Fruit fly (Drosophila melanogaster) Kc167 (cell line): ENCODE measurements around the gene CG1971.

Experiments used
- Myc ChIP-seq: fragments of >200 bp; optimal IDR thresholded peaks from 2 replicates; lab custom pipeline; 2017; ENCODE audit warnings: missing external identifiers
- Sin3A ChIP-seq: fragments of >200 bp; optimal IDR thresholded peaks from 2 replicates; lab custom pipeline; 2018; ENCODE audit warnings: missing external identifiers
- h ChIP-seq: fragments of >200 bp; optimal IDR thresholded peaks from 3 replicates; lab custom pipeline; 2018; ENCODE audit warnings: missing external identifiers
- insv ChIP-seq: fragments of >200 bp; optimal IDR thresholded peaks from 3 replicates; lab custom pipeline; 2018; ENCODE audit warnings: missing external identifiers
- psq ChIP-seq: fragments of >200 bp; optimal IDR thresholded peaks from 2 replicates; lab custom pipeline; 2017; ENCODE audit warnings: missing external identifiers
- ttk ChIP-seq: sonication (Bioruptor generic); optimal IDR thresholded peaks from 2 replicates; lab custom pipeline; 2017; ENCODE audit warnings: missing external identifiers

CG1971 gene

DNA sequence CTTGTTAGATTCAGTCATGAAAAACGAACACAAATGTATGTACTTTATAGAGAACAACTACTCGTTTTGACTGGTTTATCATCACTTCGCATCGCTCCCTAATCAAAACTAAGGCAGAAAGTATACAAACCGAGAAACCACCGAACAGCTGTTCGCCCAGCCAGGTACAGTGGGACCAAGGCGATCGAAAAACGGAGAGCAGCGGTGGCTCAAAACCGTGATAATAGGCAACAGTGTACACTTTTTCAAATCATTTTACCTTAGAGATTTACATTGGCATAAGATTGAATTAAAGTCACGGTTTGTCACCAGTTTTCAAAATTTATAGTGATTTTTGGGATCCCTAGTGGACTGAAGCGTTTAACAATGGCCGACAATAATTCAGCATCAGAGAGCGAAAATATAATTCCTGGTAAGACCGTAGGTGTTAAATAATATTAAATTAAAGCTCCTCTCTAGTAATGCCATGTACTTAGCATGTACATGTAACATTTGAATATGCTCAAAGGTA, at the start of gene CG1971, which contains the start of gene CG42233:
Gene CG1971, plus strand, starts transcription at position 241 of the 511 bp plus-strand sequence.
Gene CG42233, minus strand, starts transcription at position 51 of the 511 bp plus-strand sequence.
- no peak for TF ChIP-seq h
- no peak for TF ChIP-seq psq (lab: Kevin White, UChicago)
- TF ChIP-seq Myc (lab: Kevin White, UChicago), result no peak
- no peak for TF ChIP-seq ttk (lab: Kevin White, UChicago)

DNA sequence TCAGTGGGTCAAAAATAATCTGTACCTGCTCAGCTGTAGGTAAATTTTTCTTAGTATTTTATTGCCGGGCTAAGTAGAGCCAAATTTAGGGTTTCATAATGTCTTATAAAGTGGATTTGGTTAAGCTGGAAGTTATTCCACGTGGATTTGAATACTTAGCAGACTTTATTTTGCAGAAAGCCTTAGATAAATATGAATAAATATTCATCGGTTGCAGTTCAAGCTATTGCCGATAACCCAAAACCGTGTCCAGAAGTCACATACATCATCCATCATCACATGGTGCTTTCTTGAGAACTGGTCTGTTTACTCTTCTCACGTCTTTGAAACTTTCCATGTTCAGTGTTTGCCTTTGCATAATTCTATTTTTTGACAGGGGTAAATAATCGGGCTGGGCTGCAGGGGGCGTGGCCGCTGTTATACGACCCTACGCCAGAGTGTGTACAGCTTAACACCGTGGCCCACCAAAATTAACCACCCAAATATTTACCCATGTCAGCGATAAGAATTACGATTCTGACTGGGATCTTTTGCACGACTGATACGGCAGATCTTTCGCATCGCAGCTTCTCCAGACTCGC, 46.6 kb upstream of the CG1971 start, which contains the start of gene CG2187:
Gene CG2187, minus strand, starts transcription at position 51 of the 581 bp plus-strand sequence.
- TF ChIP-seq insv (no peak), Myc (lab: Kevin White, UChicago) (no peak), psq (lab: Kevin White, UChicago) (no peak), ttk (lab: Kevin White, UChicago) (no peak), h (no peak), Sin3A (no peak)

DNA sequence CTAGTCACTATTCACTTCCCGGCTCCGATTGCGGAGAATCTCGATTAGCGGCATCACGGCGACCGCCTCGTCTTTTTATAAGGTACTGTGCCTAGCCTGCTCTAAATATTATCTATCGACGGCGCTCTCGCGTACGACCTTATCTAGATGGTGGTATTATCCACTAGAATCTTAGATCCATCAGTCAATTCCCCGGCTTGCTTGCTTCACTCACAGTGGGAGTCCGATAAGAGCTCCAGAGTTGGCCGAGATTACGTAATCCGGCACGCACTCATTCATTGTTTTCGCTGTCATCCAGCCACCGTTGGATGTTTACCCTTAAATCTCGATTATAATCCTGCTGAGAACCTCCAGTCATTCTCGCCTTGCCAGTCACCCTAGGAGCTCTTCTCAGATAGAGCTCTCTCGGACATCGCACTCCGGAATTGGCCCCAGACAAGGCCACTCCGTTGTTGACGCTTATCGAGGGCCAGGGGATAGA, 43.7 kb upstream of the CG1971 start, which contains the start of gene Smvt:
Gene Smvt, minus strand, starts transcription at position 51 of the 481 bp plus-strand sequence.
- TF ChIP-seq Sin3A, result no peak
- TF ChIP-seq ttk (lab: Kevin White, UChicago), result no peak
- TF ChIP-seq Myc (lab: Kevin White, UChicago), result no peak
- TF ChIP-seq h, result no peak
- TF ChIP-seq psq (lab: Kevin White, UChicago), result no peak
- no peak for TF ChIP-seq insv

DNA sequence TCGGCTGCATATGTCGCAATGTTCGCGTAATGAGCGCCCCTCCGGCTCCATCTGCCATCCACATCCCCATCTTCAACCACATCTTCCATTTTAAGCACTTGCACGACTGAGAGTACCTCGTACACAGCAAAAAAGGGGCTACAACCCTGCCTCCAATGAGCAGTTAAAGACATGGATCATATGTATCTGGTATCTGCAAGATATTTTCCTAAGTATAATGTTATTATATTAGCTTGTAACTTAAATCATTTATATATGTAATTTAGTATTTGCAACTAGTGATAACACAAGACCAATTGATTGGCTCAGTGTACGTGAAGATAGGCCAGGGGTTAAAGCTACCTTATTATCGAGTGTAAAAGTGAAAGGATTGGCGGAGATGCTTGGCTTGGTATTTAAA, 42.6 kb upstream of the CG1971 start:
- TF ChIP-seq Sin3A (no peak), Myc (lab: Kevin White, UChicago) (no peak), insv (no peak), psq (lab: Kevin White, UChicago) (no peak), h (no peak), ttk (lab: Kevin White, UChicago) (no peak)

DNA sequence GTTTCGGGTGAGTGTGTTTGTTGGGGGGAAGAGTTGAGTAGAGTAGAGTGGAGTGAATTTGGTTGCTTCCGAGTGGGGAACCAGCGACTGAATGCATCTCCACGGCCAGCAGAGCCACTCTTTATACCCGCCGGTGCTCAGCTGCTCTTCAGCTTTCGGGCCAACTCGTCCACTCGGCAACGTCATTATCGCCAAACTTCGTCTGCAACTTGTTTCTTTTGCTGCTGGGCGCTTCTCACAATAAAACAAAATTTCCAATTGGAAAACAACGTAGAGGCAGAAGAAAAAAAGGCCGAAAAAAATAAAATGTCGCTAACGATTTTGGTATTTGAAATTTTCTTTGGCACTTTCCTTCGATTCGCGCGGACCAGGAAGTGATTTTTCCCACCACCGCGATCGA, 40.6 kb upstream of the CG1971 start, which contains the start of gene CG2150:
Gene CG2150, minus strand, starts transcription at position 101 of the 400 bp plus-strand sequence.
- no peak for TF ChIP-seq ttk (lab: Kevin White, UChicago)
- TF ChIP-seq psq (lab: Kevin White, UChicago), result no peak
- TF ChIP-seq h, result no peak
- TF ChIP-seq Sin3A, result no peak
- TF ChIP-seq Myc (lab: Kevin White, UChicago), result no peak
- TF ChIP-seq insv, result no peak

DNA sequence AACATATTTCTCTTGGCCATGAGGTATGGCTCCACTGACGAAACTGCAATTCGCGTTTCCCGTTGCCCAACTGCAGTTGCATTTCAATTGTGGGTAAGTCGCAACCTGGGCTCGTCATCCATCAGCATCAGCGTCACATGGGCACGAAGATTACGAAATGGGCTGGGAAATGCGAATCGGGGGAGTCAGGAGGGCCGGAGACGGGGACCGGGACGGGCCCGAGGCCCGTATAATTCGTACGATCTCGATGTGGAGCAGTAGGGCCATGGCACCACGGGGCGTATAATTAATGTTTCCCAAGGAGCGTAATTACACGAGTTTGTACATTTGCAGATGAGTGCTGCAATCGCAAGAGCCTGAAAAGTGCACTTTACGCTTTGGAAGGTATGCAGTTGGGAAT, 40.1 kb upstream of the CG1971 start:
- TF ChIP-seq h (no peak), psq (lab: Kevin White, UChicago) (no peak), insv (no peak), ttk (lab: Kevin White, UChicago) (no peak), Myc (lab: Kevin White, UChicago) (no peak), Sin3A (no peak)

DNA sequence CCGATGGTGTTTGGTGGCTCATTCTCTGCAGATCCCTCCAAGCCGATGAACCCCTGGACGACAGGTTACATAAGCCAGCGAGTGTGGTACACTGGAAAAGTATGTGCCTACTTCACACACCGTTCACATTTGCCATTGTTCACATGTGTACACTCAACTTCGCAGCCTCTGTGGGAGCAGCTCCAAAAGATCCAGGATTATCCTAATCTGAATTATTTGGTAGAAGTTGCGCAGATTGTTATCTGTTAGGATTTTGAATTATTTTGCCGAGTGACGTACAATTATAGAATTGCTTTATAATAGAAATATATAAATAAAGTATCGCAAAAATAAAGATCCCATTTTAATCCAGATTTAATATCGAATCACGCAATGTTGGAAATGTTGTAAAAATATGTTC, 37.7 kb upstream of the CG1971 start:
- no peak for TF ChIP-seq Sin3A
- no peak for TF ChIP-seq Myc (lab: Kevin White, UChicago)
- TF ChIP-seq psq (lab: Kevin White, UChicago), result no peak
- no peak for TF ChIP-seq ttk (lab: Kevin White, UChicago)
- no peak for TF ChIP-seq h
- no peak for TF ChIP-seq insv

DNA sequence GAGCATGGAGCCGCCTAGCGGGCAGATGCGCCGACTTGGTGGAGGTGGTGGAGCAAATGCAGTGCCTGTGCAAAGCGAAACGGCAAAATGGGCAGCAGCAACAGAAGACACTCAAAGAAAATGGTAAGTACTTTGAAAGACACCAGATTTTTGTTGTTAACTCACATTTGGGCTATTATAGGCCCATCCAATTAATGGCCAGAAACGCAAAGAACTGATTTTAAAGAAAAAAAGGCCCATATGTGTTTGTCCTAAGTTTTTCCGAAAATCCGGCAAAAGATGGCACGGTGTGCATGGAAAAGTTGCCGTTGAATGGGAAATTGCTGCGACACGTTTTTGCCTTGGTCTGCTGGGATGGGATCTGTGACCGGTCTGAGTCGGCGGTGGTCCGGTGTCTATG, 37.1 kb upstream of the CG1971 start:
- TF ChIP-seq psq (lab: Kevin White, UChicago) (no peak), h (no peak), ttk (lab: Kevin White, UChicago) (no peak), Myc (lab: Kevin White, UChicago) (no peak), Sin3A (no peak), insv (no peak)

- TF ChIP-seq h, result no peak
- no peak for TF ChIP-seq Myc (lab: Kevin White, UChicago)
- no peak for TF ChIP-seq ttk (lab: Kevin White, UChicago)
- no peak for TF ChIP-seq insv
- no peak for TF ChIP-seq psq (lab: Kevin White, UChicago)
- no peak for TF ChIP-seq Sin3A
Observed at dm6 chr3R:31771790-31772576, 33.3 kb upstream of the CG1971 start, which contains the start of the genes betaGlu and sip3. TSS of gene betaGlu (minus strand) at chr3R:31771848. TSS of gene sip3 (plus strand) at chr3R:31772219.

DNA sequence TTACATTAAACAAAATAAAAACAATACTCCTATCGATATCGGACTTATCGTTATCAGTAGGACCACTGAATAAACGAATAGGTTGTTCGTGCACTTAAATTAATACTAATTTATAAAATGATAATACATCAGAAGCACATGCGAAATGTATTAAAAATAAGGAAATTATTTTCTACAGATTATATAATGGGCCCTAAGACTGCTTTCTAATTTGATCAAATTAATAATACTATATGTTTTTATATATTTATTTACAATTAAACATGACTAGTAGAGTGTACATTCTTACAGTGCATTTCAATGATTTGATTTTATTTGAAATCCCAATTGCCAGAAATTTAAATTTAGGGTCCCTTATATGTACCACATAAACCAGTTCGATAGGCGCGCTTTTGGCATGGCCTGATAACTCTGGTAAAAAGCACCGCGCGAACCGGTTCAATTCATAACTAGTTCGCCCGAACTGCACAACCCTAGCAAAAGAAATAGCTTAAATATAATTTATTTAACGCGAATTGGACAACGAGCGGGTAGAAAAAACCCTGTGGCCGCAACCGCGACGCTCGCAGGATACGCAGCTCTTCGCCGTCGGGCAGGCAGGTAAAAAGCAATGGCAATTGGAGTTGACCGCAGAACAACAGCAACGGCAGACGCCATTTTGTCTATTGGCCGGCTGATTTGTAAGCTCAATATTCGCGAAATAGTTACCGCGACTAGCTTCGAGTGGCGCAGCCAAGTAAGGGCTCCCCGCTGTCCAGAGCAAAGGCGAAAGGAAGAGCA, 28.5 kb upstream of the CG1971 start, which contains the start of the genes CG2126 and faf:
Gene CG2126, minus strand, starts transcription at position 70 of the 780 bp plus-strand sequence.
Gene faf, plus strand, starts transcription at position 438 of the 780 bp plus-strand sequence.
- TF ChIP-seq psq (lab: Kevin White, UChicago), result no peak
- no peak for TF ChIP-seq ttk (lab: Kevin White, UChicago)
- no peak for TF ChIP-seq Sin3A
- TF ChIP-seq insv, result no peak
- no peak for TF ChIP-seq Myc (lab: Kevin White, UChicago)
- TF ChIP-seq h, result no peak

- TF ChIP-seq ttk (lab: Kevin White, UChicago) (no peak), psq (lab: Kevin White, UChicago) (no peak), h (no peak), Sin3A (no peak), Myc (lab: Kevin White, UChicago) (no peak), insv (no peak)
Observed at dm6 chr3R:31777482-31778165, 27.6 kb upstream of the CG1971 start.
